Worm (Caenorhabditis elegans): Measurements from ENCODE around the gene F53A2.9.

DNA sequence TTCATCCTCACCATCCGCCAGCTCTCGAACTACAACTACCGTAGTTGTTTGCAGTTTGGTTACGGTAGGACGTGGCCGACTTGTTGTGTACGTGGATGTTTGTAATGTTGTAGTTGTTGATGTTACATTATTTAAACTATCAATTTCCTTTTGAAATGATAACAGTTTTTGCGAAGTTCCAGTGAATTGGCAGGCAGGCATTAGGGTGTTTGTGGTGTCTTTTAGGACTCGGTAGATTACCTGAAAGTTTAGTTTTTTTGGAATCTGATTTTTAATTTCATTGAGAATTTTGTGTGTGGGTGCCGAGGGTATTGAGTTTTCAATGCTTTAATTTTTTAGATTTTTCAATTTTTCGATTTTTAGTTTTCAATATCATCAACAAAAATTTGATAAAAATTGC lies 36.6 kb downstream of the F53A2.9 start, which contains the start of gene F53A2.11:
- TF ChIP-seq lin-35 (GFP tag; optimal IDR thresholded peaks at IDR 0.05) (no peak), ztf-22 (GFP tag; optimal IDR thresholded peaks at IDR 0.05) (no peak), aptf-3 (GFP tag; IDR thresholded peaks at IDR 0.05) (no peak), mel-28 (tag; optimal IDR thresholded peaks at IDR 0.05; ENCODE audit: borderline replicate concordance) (no peak), unc-62 (GFP tag; optimal IDR thresholded peaks at IDR 0.05) (no peak), T07F8.4 (tag; optimal IDR thresholded peaks at IDR 0.05) (no peak), pha-4 (tag; optimal IDR thresholded peaks at IDR 0.05) (no peak), dox-1 (GFP tag; IDR thresholded peaks at IDR 0.05) (no peak), lag-1 (GFP tag; IDR thresholded peaks at IDR 0.05) (no peak), ceh-79 (tag; optimal IDR thresholded peaks at IDR 0.05) (no peak), F57C9.4 (tag; optimal IDR thresholded peaks at IDR 0.05) (no peak), lin-54 (GFP tag; optimal IDR thresholded peaks at IDR 0.05) (no peak)
